Worm (Caenorhabditis elegans) whole organism, L4/young adult: ENCODE measurements around the gene ZC373.2.

ENCODE experiments used
- W03F9.2 ChIP-seq: fragments of 150-350 bp; optimal IDR thresholded peaks from 2 replicates; lab custom pipeline; 2014; ENCODE audit warnings: missing biosample characterization, missing genetic modification characterization
- dao-5 ChIP-seq: sonication (generic microtip); optimal IDR thresholded peaks from 2 replicates; lab custom pipeline; 2016; ENCODE audit warnings: missing genotype, missing genetic modification characterization, moderate library complexity, missing compliant biosample characterization
- him-1 ChIP-seq: sonication (generic microtip); optimal IDR thresholded peaks from 2 replicates; lab custom pipeline; 2016; ENCODE audit warnings: missing genotype, missing genetic modification reagents, missing genetic modification characterization, missing compliant biosample characterization

DNA sequence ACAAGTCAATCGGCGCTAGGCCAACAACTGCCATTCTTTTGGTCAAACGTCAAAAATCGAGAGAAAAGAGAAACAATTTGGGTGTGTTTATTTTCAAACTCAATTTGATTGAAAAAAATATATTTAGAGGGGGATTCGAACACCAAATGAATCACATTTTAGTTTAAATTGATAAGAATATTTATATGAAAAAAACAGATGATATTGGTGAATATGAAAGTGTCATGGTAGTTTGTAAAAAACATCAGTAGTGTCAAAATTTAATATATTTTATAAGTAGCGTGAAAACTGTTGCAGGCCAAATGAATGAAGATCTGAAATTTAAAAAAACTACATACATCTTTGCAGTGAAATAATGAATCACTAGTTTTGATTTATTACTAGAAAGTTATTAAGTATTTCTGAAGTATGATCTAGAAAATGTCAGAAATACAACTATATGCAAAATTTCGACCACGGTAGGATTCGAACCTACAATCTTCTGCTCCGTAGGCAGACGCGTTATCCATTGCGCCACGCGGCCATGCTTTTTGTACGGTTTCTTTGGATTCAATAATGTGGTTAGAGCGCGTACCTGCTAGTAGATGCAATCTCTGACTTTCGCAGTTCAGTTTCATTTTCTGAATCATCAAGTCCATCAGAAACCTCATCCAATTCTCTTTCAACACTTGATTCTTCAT is 40.1 kb downstream of the ZC373.2 start, which contains the start of gene F19C6.4:
- TF ChIP-seq him-1 (tag; lab: Kevin White, UChicago) (no peak), dao-5 (no peak), W03F9.2 (tag; lab: Kevin White, UChicago) (no peak)
